Fruit fly (Drosophila melanogaster): ENCODE measurements at regions not wholly inside any gene's neighbourhood (a gene's known extent, or its start where the extent isn't known, plus 50 kb on each side); places are given as distances from the start of the nearest gene placed in this dataset.

dm6 chr3L:6861171-6861570, 53.5 kb downstream of the Prat2 start:
- TF ChIP-seq CG11504 (tag; optimal IDR thresholded peaks at IDR 0.05) (peak; percentile 51), ro (GFP tag; IDR thresholded peaks at IDR 0.05) (no peak), CG6254 (GFP tag; optimal IDR thresholded peaks at IDR 0.05) (peak; percentile 14), Hr39 (optimal IDR thresholded peaks at IDR 0.05) (no peak), zfh1 (GFP tag; IDR thresholded peaks at IDR 0.05) (0 out of 3 replicates have a peak, but pooled peaks have one; percentile 28), Rfx (GFP tag; IDR thresholded peaks at IDR 0.05) (0 out of 2 replicates have a peak, but pooled peaks have one; percentile 22), ranshi (GFP tag; IDR thresholded peaks at IDR 0.05) (no peak), Hr3 (GFP tag; optimal IDR thresholded peaks at IDR 0.05) (no peak), Meics (GFP tag; optimal IDR thresholded peaks at IDR 0.05) (no peak), hbn (GFP tag; IDR thresholded peaks at IDR 0.05; ENCODE audit: partially characterized antibody) (no peak), trem (tag; optimal IDR thresholded peaks at IDR 0.05) (peak; percentile 1), CG10979 (tag; optimal IDR thresholded peaks at IDR 0.05) (peak; percentile 40), CG8290 (GFP tag; optimal IDR thresholded peaks at IDR 0.05) (no peak), CG8290 (tag; optimal IDR thresholded peaks at IDR 0.05) (peak in 1 of 2 experiments; percentile 26), CG17361 (GFP tag; IDR thresholded peaks at IDR 0.05) (0 out of 3 replicates have a peak, but pooled peaks have one; percentile 15), PHDP (tag; optimal IDR thresholded peaks at IDR 0.05) (peak; percentile 17), Ets65A (GFP tag) (peak; percentile 37), lola (GFP tag; optimal IDR thresholded peaks at IDR 0.05) (peak in 1 of 3 experiments; percentile 14), Xrp1 (GFP tag; IDR thresholded peaks at IDR 0.05) (peak; percentile 39; the same call in 1 of the 2 replicates), HLH3B (GFP tag; IDR thresholded peaks at IDR 0.05) (0 out of 2 replicates have a peak, but pooled peaks have one; percentile 29), kni (GFP tag; optimal IDR thresholded peaks at IDR 0.05) (no peak), Med (GFP tag) (peak; percentile 54), CG12769 (tag; optimal IDR thresholded peaks at IDR 0.05) (peak; percentile 14), dmrt99B (tag; optimal IDR thresholded peaks at IDR 0.05) (peak; percentile 47), B-H1 (GFP tag; IDR thresholded peaks at IDR 0.05) (no peak), CG7839 (tag; optimal IDR thresholded peaks at IDR 0.05) (peak; percentile 49), CG11093 (GFP tag; IDR thresholded peaks at IDR 0.05) (no peak), CG15269 (tag; optimal IDR thresholded peaks at IDR 0.05) (peak; percentile 30), tup (GFP tag; optimal IDR thresholded peaks at IDR 0.05) (no peak), bcd (GFP tag; optimal IDR thresholded peaks at IDR 0.05) (peak; percentile 0), Hr51 (GFP tag; optimal IDR thresholded peaks at IDR 0.05) (peak in 1 of 2 experiments; percentile 43), TFAM (GFP tag; optimal IDR thresholded peaks at IDR 0.05) (no peak), row (GFP tag; IDR thresholded peaks at IDR 0.05) (peak; percentile 48; the same call in 2 of the 3 replicates), CG8359 (GFP tag; optimal IDR thresholded peaks at IDR 0.05; ENCODE audit: borderline replicate concordance) (peak; percentile 16), sens (GFP tag) (peak; percentile 63), Dek (tag; optimal IDR thresholded peaks at IDR 0.05) (no peak), CG8388 (GFP tag; optimal IDR thresholded peaks at IDR 0.05) (peak; percentile 4), CHES-1-like (GFP tag; optimal IDR thresholded peaks at IDR 0.05) (no peak), Doc2 (GFP tag; IDR thresholded peaks at IDR 0.05) (no peak), grau (tag; optimal IDR thresholded peaks at IDR 0.05) (peak; percentile 41), Sox102F (GFP tag; optimal IDR thresholded peaks at IDR 0.05) (peak; percentile 32), CG1603 (tag; optimal IDR thresholded peaks at IDR 0.05) (peak; percentile 50), ems (GFP tag; optimal IDR thresholded peaks at IDR 0.05) (no peak), ci (GFP tag; IDR thresholded peaks at IDR 0.05) (0 out of 3 replicates have a peak, but pooled peaks have one; percentile 51), CG2712 (tag; optimal IDR thresholded peaks at IDR 0.05) (peak; percentile 28), CG2116 (GFP tag; optimal IDR thresholded peaks at IDR 0.05) (no peak), fd96Cb (tag; optimal IDR thresholded peaks at IDR 0.05) (peak; percentile 43), CG17359 (tag; optimal IDR thresholded peaks at IDR 0.05) (peak; percentile 20), CG2678 (tag; optimal IDR thresholded peaks at IDR 0.05) (peak; percentile 45), Taf1 (GFP tag; IDR thresholded peaks at IDR 0.05) (no peak)

All from whole organism, embryonic.